Fruit fly (Drosophila melanogaster): Measurements from ENCODE around the gene r.

DNA sequence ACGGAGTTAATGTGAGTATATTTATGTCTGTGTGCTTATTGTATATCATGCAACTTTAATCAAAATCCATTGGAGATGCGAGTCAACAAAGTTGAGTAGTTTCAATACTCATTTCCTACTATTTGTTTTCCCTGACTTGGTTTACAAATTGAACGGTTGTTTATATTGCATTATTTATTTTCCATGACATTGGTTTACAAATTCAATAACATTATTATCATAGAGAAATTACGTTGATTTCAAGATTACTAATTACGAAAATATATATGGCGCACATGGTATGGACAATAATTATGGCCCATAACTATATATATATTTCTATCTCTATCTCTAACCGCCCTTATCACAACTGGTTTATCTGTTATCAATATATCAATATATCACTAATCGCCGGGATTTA lies 5.5 kb downstream of the r start:
- TF ChIP-seq fkh (GFP tag; optimal IDR thresholded peaks at IDR 0.05): peak; percentile 17
- no peak for TF ChIP-seq Met (GFP tag; optimal IDR thresholded peaks at IDR 0.05)
- TF ChIP-seq Smox (GFP tag; optimal IDR thresholded peaks at IDR 0.05): no peak
- TF ChIP-seq CG4318 (GFP tag; optimal IDR thresholded peaks at IDR 0.05): no peak
- TF ChIP-seq Hr38 (GFP tag; optimal IDR thresholded peaks at IDR 0.05): no peak
- TF ChIP-seq dsx (GFP tag; optimal IDR thresholded peaks at IDR 0.05; ENCODE audit: poor library complexity, severe bottlenecking): no peak
- TF ChIP-seq esn (GFP tag; optimal IDR thresholded peaks at IDR 0.05): no peak
